Worm (Caenorhabditis elegans) whole organism, L4 larva: ENCODE results near the gene fndc-1.

Source experiments
- F49E8.2 ChIP-seq: sonication (generic microtip); optimal IDR thresholded peaks from 2 replicates; lab custom pipeline; 2016; ENCODE audit warnings: missing compliant biosample characterization, mild to moderate bottlenecking, missing genetic modification characterization, borderline replicate concordance
- T20F7.1 ChIP-seq: fragments of 200-800 bp; sonication (Bioruptor generic); optimal IDR thresholded peaks from 2 replicates; lab custom pipeline; 2018; ENCODE audit warnings: mild to moderate bottlenecking, missing genetic modification characterization, missing compliant biosample characterization
- T26A8.4 ChIP-seq: fragments of 200-800 bp; sonication (Bioruptor generic); IDR thresholded peaks from 2 replicates; pipeline ENCODE4 v1.3.6; 2022; ENCODE audit warnings: missing genetic modification characterization, missing compliant biosample characterization
- Y5F2A.4 ChIP-seq: fragments of 200-800 bp; sonication (Bioruptor generic); optimal IDR thresholded peaks from 2 replicates; lab custom pipeline; 2018; ENCODE audit warnings: mild to moderate bottlenecking, missing genetic modification characterization, missing compliant biosample characterization
- ZK546.5 ChIP-seq, 2 experiments: sonication (generic microtip); optimal IDR thresholded peaks; 2 replicates each; lab custom pipeline; 2017; ENCODE audit warnings: missing biosample characterization in 2 of 2, missing genetic modification characterization in 2 of 2
- ama-1 ChIP-seq: fragments of 150-350 bp; optimal IDR thresholded peaks from 2 replicates; lab custom pipeline; 2014; ENCODE audit warnings: inconsistent platforms, mixed read lengths
- ceh-62 ChIP-seq: sonication (generic microtip); optimal IDR thresholded peaks from 2 replicates; lab custom pipeline; 2017; ENCODE audit warnings: missing biosample characterization, missing genetic modification characterization
- ceh-82 ChIP-seq: sonication (generic microtip); optimal IDR thresholded peaks from 2 replicates; lab custom pipeline; 2017; ENCODE audit warnings: missing biosample characterization, missing genetic modification characterization
- daf-8 ChIP-seq: fragments of 200-800 bp; sonication (Bioruptor generic); IDR thresholded peaks from 2 replicates; pipeline ENCODE4 v1.3.6; 2022; ENCODE audit warnings: missing genetic modification characterization, missing compliant biosample characterization
- dmd-6 ChIP-seq: fragments of 200-800 bp; sonication (Bioruptor generic); IDR thresholded peaks from 2 replicates; pipeline ENCODE4 v1.3.6; 2022; ENCODE audit warnings: missing genetic modification reagents, missing genetic modification characterization, missing compliant biosample characterization
- dmd-8 ChIP-seq: fragments of 200-800 bp; sonication (Bioruptor generic); IDR thresholded peaks from 2 replicates; pipeline ENCODE4 v1.3.6; 2022; ENCODE audit warnings: missing genetic modification characterization, missing compliant biosample characterization
- duxl-1 ChIP-seq: sonication (generic microtip); optimal IDR thresholded peaks from 2 replicates; lab custom pipeline; 2016; ENCODE audit warnings: mild to moderate bottlenecking, missing genetic modification characterization, moderate library complexity, missing compliant biosample characterization; ENCODE audit not compliant: poor library complexity
- dve-1 ChIP-seq: sonication (generic microtip); optimal IDR thresholded peaks from 2 replicates; lab custom pipeline; 2017; ENCODE audit warnings: antibody characterized with exemption, mild to moderate bottlenecking, missing genetic modification characterization, missing compliant biosample characterization; ENCODE audit not compliant: insufficient read depth
- fkh-10 ChIP-seq: fragments of 150-350 bp; optimal IDR thresholded peaks from 2 replicates; lab custom pipeline; 2014; ENCODE audit warnings: missing biosample characterization, missing genetic modification reagents, missing genetic modification characterization
- fos-1 ChIP-seq: fragments of 150-350 bp; optimal IDR thresholded peaks from 2 replicates; lab custom pipeline; 2014; ENCODE audit warnings: missing biosample characterization, missing genetic modification characterization
- gei-8 ChIP-seq: fragments of 200-800 bp; sonication (Bioruptor generic); optimal IDR thresholded peaks from 2 replicates; lab custom pipeline; 2018; ENCODE audit warnings: mild to moderate bottlenecking, missing genetic modification characterization, missing compliant biosample characterization
- hlh-30 ChIP-seq: sonication (generic microtip); optimal IDR thresholded peaks from 2 replicates; lab custom pipeline; 2017; ENCODE audit warnings: antibody characterized with exemption, mild to moderate bottlenecking, missing genetic modification characterization, missing compliant biosample characterization; ENCODE audit not compliant: insufficient read depth
- hmg-1.1 ChIP-seq: fragments of 200-800 bp; sonication (Bioruptor generic); IDR thresholded peaks from 2 replicates; pipeline ENCODE4 v1.3.6; 2022; ENCODE audit warnings: missing genetic modification reagents, missing genetic modification characterization, missing compliant biosample characterization
- lin-1 ChIP-seq: fragments of 200-800 bp; sonication (Bioruptor generic); IDR thresholded peaks from 2 replicates; pipeline ENCODE4 v1.3.6; 2022; ENCODE audit warnings: missing genetic modification reagents, missing genetic modification characterization, missing compliant biosample characterization
- lin-13 ChIP-seq: fragments of 150-350 bp; optimal IDR thresholded peaks from 2 replicates; lab custom pipeline; 2014; ENCODE audit warnings: missing biosample characterization, missing genetic modification reagents, missing genetic modification characterization
- lin-38 ChIP-seq: fragments of 200-800 bp; sonication (Bioruptor generic); IDR thresholded peaks from 2 replicates; pipeline ENCODE4 v1.3.6; 2022; ENCODE audit warnings: missing genetic modification reagents, missing genetic modification characterization, missing compliant biosample characterization
- lir-3 ChIP-seq: sonication (generic microtip); optimal IDR thresholded peaks from 2 replicates; lab custom pipeline; 2016; ENCODE audit warnings: mild to moderate bottlenecking, missing genetic modification characterization, missing compliant biosample characterization
- lsy-2 ChIP-seq, 2 experiments: fragments of 150-350 bp in 1 of 2; sonication (generic microtip) in 1 of 2; optimal IDR thresholded peaks; 2 replicates each; lab custom pipeline; 2014 to 2017; ENCODE audit warnings: missing biosample characterization in 2 of 2, missing genetic modification characterization in 2 of 2
- mdt-29 ChIP-seq: fragments of 200-800 bp; sonication (Bioruptor generic); IDR thresholded peaks from 2 replicates; pipeline ENCODE4 v1.3.6; 2022; ENCODE audit warnings: missing genetic modification reagents, missing genetic modification characterization, missing compliant biosample characterization
- mep-1 ChIP-seq: fragments of 150-350 bp; sonication (generic microtip); optimal IDR thresholded peaks from 3 replicates; lab custom pipeline; 2014; ENCODE audit warnings: missing biosample characterization, missing genetic modification characterization
- mes-2 ChIP-seq: sonication (generic microtip); optimal IDR thresholded peaks from 2 replicates; lab custom pipeline; 2016; ENCODE audit warnings: missing genotype, mild to moderate bottlenecking, missing genetic modification characterization, missing compliant biosample characterization; ENCODE audit not compliant: poor library complexity, severe bottlenecking
- mxl-2 ChIP-seq: fragments of 200-800 bp; sonication (Bioruptor generic); conservative IDR thresholded peaks from 2 replicates; pipeline ENCODE4 v1.3.6; 2022; ENCODE audit warnings: missing genetic modification reagents, missing genetic modification characterization, missing compliant biosample characterization
- mxl-3 ChIP-seq: fragments of 200-800 bp; sonication (Bioruptor generic); optimal IDR thresholded peaks from 2 replicates; lab custom pipeline; 2018; ENCODE audit warnings: mild to moderate bottlenecking, missing genetic modification characterization, missing compliant biosample characterization
- nhr-10 ChIP-seq: fragments of 150-350 bp; optimal IDR thresholded peaks from 2 replicates; lab custom pipeline; 2014; ENCODE audit warnings: missing biosample characterization, missing genetic modification characterization
- nhr-11 ChIP-seq: fragments of 150-350 bp; optimal IDR thresholded peaks from 2 replicates; lab custom pipeline; 2014; ENCODE audit warnings: missing biosample characterization, missing genetic modification characterization
- nhr-111 ChIP-seq: fragments of 200-800 bp; sonication (Bioruptor generic); optimal IDR thresholded peaks from 2 replicates; lab custom pipeline; 2018; ENCODE audit warnings: mild to moderate bottlenecking, missing genetic modification characterization, missing compliant biosample characterization
- nhr-25 ChIP-seq: sonication (generic microtip); optimal IDR thresholded peaks from 2 replicates; lab custom pipeline; 2017; ENCODE audit warnings: missing genetic modification characterization, mild to moderate bottlenecking, missing compliant biosample characterization, antibody characterized with exemption, moderate library complexity, borderline replicate concordance; ENCODE audit not compliant: insufficient read depth
- nhr-28 ChIP-seq: fragments of 150-350 bp; optimal IDR thresholded peaks from 2 replicates; lab custom pipeline; 2014; ENCODE audit warnings: missing biosample characterization, missing genetic modification characterization
- nhr-77 ChIP-seq: fragments of 150-350 bp; optimal IDR thresholded peaks from 2 replicates; lab custom pipeline; 2014; ENCODE audit warnings: missing biosample characterization, missing genetic modification characterization
- saeg-2 ChIP-seq: fragments of 200-800 bp; sonication (Bioruptor generic); IDR thresholded peaks from 2 replicates; pipeline ENCODE4 v1.3.6; 2022; ENCODE audit warnings: missing genetic modification reagents, missing genetic modification characterization, missing compliant biosample characterization
- snpc-4 ChIP-seq: fragments of 150-350 bp; optimal IDR thresholded peaks from 2 replicates; lab custom pipeline; 2014; ENCODE audit warnings: missing biosample characterization, missing genetic modification characterization
- spr-3 ChIP-seq: fragments of 200-800 bp; sonication (Bioruptor generic); optimal IDR thresholded peaks from 2 replicates; lab custom pipeline; 2018; ENCODE audit warnings: mild to moderate bottlenecking, missing genetic modification characterization, missing compliant biosample characterization
- unc-39 ChIP-seq: sonication (generic microtip); optimal IDR thresholded peaks from 2 replicates; lab custom pipeline; 2017; ENCODE audit warnings: missing biosample characterization, missing genetic modification characterization
- zfp-2 ChIP-seq: sonication (generic microtip); optimal IDR thresholded peaks from 2 replicates; lab custom pipeline; 2016; ENCODE audit warnings: mild to moderate bottlenecking, missing genetic modification characterization, missing compliant biosample characterization
- ztf-11 ChIP-seq: fragments of 150-350 bp; optimal IDR thresholded peaks from 2 replicates; lab custom pipeline; 2014; ENCODE audit warnings: missing biosample characterization, missing genetic modification characterization

Gene fndc-1

ce11 chrII:11238869-11239647, 1.9 kb upstream of the fndc-1 start, which contains the start of the genes rpn-9 and T06D8.9 (continued):
- TF ChIP-seq dmd-6: peak; percentile 48; the same call in 1 of the 2 replicates
- TF ChIP-seq T20F7.1 (GFP tag; lab: Kevin White, UChicago): no peak
- TF ChIP-seq snpc-4 (tag; lab: Kevin White, UChicago): peak; percentile 35
- TF ChIP-seq ztf-11 (tag; lab: Kevin White, UChicago): no peak
- TF ChIP-seq zfp-2 (tag; lab: Kevin White, UChicago): no peak

- TF ChIP-seq Y5F2A.4 (GFP tag; lab: Kevin White, UChicago) (no peak), lin-13 (GFP tag; lab: Kevin White, UChicago) (peak; percentile 2), F49E8.2 (tag; lab: Kevin White, UChicago) (peak; percentile 2), mes-2 (peak; percentile 43), nhr-28 (peak; percentile 18), lin-38 (GFP tag; lab: Robert Waterston, UW) (peak; percentile 53), lir-3 (tag; lab: Kevin White, UChicago) (no peak), lsy-2 (tag; optimal IDR thresholded peaks at IDR 0.05; lab: Kevin White, UChicago) (peak in 1 of 2 experiments; percentile 35), saeg-2 (no peak), mep-1 (tag; lab: Kevin White, UChicago) (peak; percentile 48), dve-1 (tag; lab: Kevin White, UChicago) (peak; percentile 12), T20F7.1 (GFP tag; lab: Kevin White, UChicago) (peak; percentile 92)
- TF ChIP-seq, all 104 proteins: peak for 9
Measured at ce11 chrII:11236274-11236673, 851 bp downstream of the fndc-1 start, which contains the start of gene cchl-1. TSS of gene cchl-1 (minus strand) at chrII:11236387.

ce11 chrII:11234751-11235150, 2.4 kb downstream of the fndc-1 start, which contains the start of gene cox-15:
TSS of gene cox-15 (minus strand) at chrII:11234952.
- TF ChIP-seq lin-38 (GFP tag; lab: Robert Waterston, UW) (0 out of 2 replicates have a peak, but pooled peaks have one; percentile 32), T26A8.4 (GFP tag; lab: Robert Waterston, UW) (peak; percentile 34), hlh-30 (no peak), ama-1 (lab: Kevin White, UChicago) (peak; percentile 64), dmd-8 (GFP tag; lab: Robert Waterston, UW) (peak; percentile 38; the same call in 1 of the 2 replicates)

ce11 chrII:11226379-11226778, 10.7 kb downstream of the fndc-1 start, which contains the start of gene T06D8.2:
TSS of gene T06D8.2 (plus strand) at chrII:11226679.
- TF ChIP-seq dve-1 (tag; lab: Kevin White, UChicago) (no peak), nhr-10 (tag; lab: Kevin White, UChicago) (no peak), ceh-82 (tag; lab: Kevin White, UChicago) (no peak), lin-1 (GFP tag; lab: Robert Waterston, UW) (no peak), nhr-77 (tag; lab: Kevin White, UChicago) (no peak), spr-3 (no peak), dmd-6 (no peak), mes-2 (no peak), ceh-62 (no peak), mxl-3 (GFP tag; lab: Kevin White, UChicago) (no peak)

ce11 chrII:11224045-11224481, 13.1 kb downstream of the fndc-1 start:
- TF ChIP-seq nhr-28 (peak; percentile 72), fos-1 (tag; lab: Kevin White, UChicago) (no peak), nhr-25 (tag; lab: Kevin White, UChicago) (no peak), unc-39 (no peak), ZK546.5 (tag; optimal IDR thresholded peaks at IDR 0.05; lab: Kevin White, UChicago) (no peak), F49E8.2 (tag; lab: Kevin White, UChicago) (peak; percentile 90), fkh-10 (GFP tag; lab: Kevin White, UChicago) (no peak), nhr-111 (GFP tag; lab: Kevin White, UChicago) (no peak), daf-8 (no peak), mdt-29 (0 out of 2 replicates have a peak, but pooled peaks have one; percentile 16), nhr-11 (tag; lab: Kevin White, UChicago) (no peak), mxl-2 (GFP tag; lab: Robert Waterston, UW) (no peak), hmg-1.1 (GFP tag; lab: Robert Waterston, UW) (peak; percentile 83), ztf-11 (tag; lab: Kevin White, UChicago) (no peak), T20F7.1 (GFP tag; lab: Kevin White, UChicago) (no peak), duxl-1 (tag; lab: Kevin White, UChicago) (peak; percentile 84), nhr-10 (tag; lab: Kevin White, UChicago) (no peak), lsy-2 (tag; optimal IDR thresholded peaks at IDR 0.05; lab: Kevin White, UChicago) (peak in 1 of 2 experiments; percentile 72), gei-8 (peak; percentile 24)
